Worm (Caenorhabditis elegans) whole organism, young adult: ENCODE measurements around the gene F31B12.3.

Experiments used
- B0035.1 ChIP-seq: sonication (generic microtip); optimal IDR thresholded peaks from 2 replicates; lab custom pipeline; 2016; ENCODE audit warnings: missing genetic modification characterization, mild to moderate bottlenecking, missing compliant biosample characterization, missing genotype, missing genetic modification reagents
- B0261.1 ChIP-seq: sonication (generic microtip); optimal IDR thresholded peaks from 2 replicates; lab custom pipeline; 2016; ENCODE audit warnings: mild to moderate bottlenecking, missing genetic modification characterization, moderate library complexity, missing compliant biosample characterization
- B0336.3 ChIP-seq: fragments of 200-800 bp; sonication (Bioruptor generic); IDR thresholded peaks from 2 replicates; pipeline ENCODE4 v1.3.6; 2022; ENCODE audit warnings: missing genetic modification characterization, missing compliant biosample characterization
- C06A6.2 ChIP-seq: fragments of 200-800 bp; sonication (Bioruptor generic); conservative IDR thresholded peaks from 2 replicates; pipeline ENCODE4 v1.3.6; 2022; ENCODE audit warnings: missing genetic modification characterization, missing compliant biosample characterization
- D2030.7 ChIP-seq: fragments of 200-800 bp; sonication (Bioruptor generic); IDR thresholded peaks from 2 replicates; pipeline ENCODE4 v1.3.6; 2022; ENCODE audit warnings: missing genetic modification reagents, missing genetic modification characterization, missing compliant biosample characterization
- F10E7.11 ChIP-seq: sonication (generic microtip); optimal IDR thresholded peaks from 2 replicates; lab custom pipeline; 2017; ENCODE audit warnings: mild to moderate bottlenecking, missing genetic modification characterization, moderate library complexity, missing compliant biosample characterization
- F22D6.2 ChIP-seq: sonication (generic microtip); optimal IDR thresholded peaks from 2 replicates; lab custom pipeline; 2016; ENCODE audit warnings: mild to moderate bottlenecking, missing genetic modification characterization, missing compliant biosample characterization
- F23B12.7 ChIP-seq: sonication (generic microtip); optimal IDR thresholded peaks from 2 replicates; lab custom pipeline; 2017; ENCODE audit warnings: missing genetic modification characterization, mild to moderate bottlenecking, missing compliant biosample characterization, antibody characterized with exemption, moderate library complexity; ENCODE audit not compliant: insufficient read depth
- F33H1.4 ChIP-seq: fragments of 200-800 bp; sonication (Bioruptor generic); IDR thresholded peaks from 2 replicates; pipeline ENCODE4 v1.3.6; 2022; ENCODE audit warnings: missing genetic modification reagents, missing genetic modification characterization, missing compliant biosample characterization
- F39B2.1 ChIP-seq: fragments of 200-800 bp; sonication (Bioruptor generic); IDR thresholded peaks from 2 replicates; pipeline ENCODE4 v1.3.6; 2022; ENCODE audit warnings: missing genetic modification reagents, missing genetic modification characterization, missing compliant biosample characterization
- F52B5.7 ChIP-seq: sonication (generic microtip); optimal IDR thresholded peaks from 2 replicates; lab custom pipeline; 2016; ENCODE audit warnings: mild to moderate bottlenecking, missing genetic modification characterization, missing compliant biosample characterization
- Y56A3A.18 ChIP-seq: fragments of 200-800 bp; sonication (Bioruptor generic); IDR thresholded peaks from 2 replicates; pipeline ENCODE4 v1.3.6; 2022; ENCODE audit warnings: missing genetic modification reagents, missing genetic modification characterization, missing compliant biosample characterization
- ama-1 ChIP-seq, 3 experiments: fragments of 150-350 bp in 1 of 3; sonication (generic microtip) in 2 of 3; optimal IDR thresholded peaks; 2 replicates each; lab custom pipeline; 2014 to 2018; ENCODE audit warnings: missing biosample characterization in 2 of 3, missing genetic modification characterization in 2 of 3, missing genetic modification reagents in 2 of 3
- aptf-2 ChIP-seq: fragments of 200-800 bp; sonication (Bioruptor generic); conservative IDR thresholded peaks from 2 replicates; pipeline ENCODE4 v1.3.6; 2022; ENCODE audit warnings: missing genetic modification reagents, missing genetic modification characterization, missing compliant biosample characterization
- aptf-3 ChIP-seq: fragments of 200-800 bp; sonication (Bioruptor generic); IDR thresholded peaks from 2 replicates; pipeline ENCODE4 v1.3.6; 2022; ENCODE audit warnings: missing genetic modification characterization, missing compliant biosample characterization
- attf-3 ChIP-seq: fragments of 200-800 bp; sonication (Bioruptor generic); conservative IDR thresholded peaks from 2 replicates; pipeline ENCODE4 v1.3.6; 2022; ENCODE audit warnings: missing genetic modification reagents, missing genetic modification characterization, missing compliant biosample characterization
- attf-5 ChIP-seq: fragments of 200-800 bp; sonication (Bioruptor generic); optimal IDR thresholded peaks from 2 replicates; lab custom pipeline; 2018; ENCODE audit warnings: mild to moderate bottlenecking, missing genetic modification characterization, missing compliant biosample characterization
- cebp-2 ChIP-seq: fragments of 200-800 bp; sonication (Bioruptor generic); IDR thresholded peaks from 2 replicates; pipeline ENCODE4 v1.3.6; 2022; ENCODE audit warnings: missing genetic modification characterization, missing compliant biosample characterization
- ceh-58 ChIP-seq: fragments of 200-800 bp; sonication (Bioruptor generic); IDR thresholded peaks from 2 replicates; pipeline ENCODE4 v1.3.6; 2022; ENCODE audit warnings: missing genetic modification characterization, missing compliant biosample characterization
- ceh-91 ChIP-seq: fragments of 200-800 bp; sonication (Bioruptor generic); IDR thresholded peaks from 2 replicates; pipeline ENCODE4 v1.3.6; 2022; ENCODE audit warnings: missing genetic modification reagents, missing genetic modification characterization, missing compliant biosample characterization
- chd-7 ChIP-seq: sonication (generic microtip); optimal IDR thresholded peaks from 2 replicates; lab custom pipeline; 2016; ENCODE audit warnings: mild to moderate bottlenecking, missing genetic modification characterization, moderate library complexity, missing compliant biosample characterization
- dox-1 ChIP-seq: fragments of 200-800 bp; sonication (Bioruptor generic); IDR thresholded peaks from 2 replicates; pipeline ENCODE4 v1.3.6; 2022; ENCODE audit warnings: missing genetic modification reagents, missing genetic modification characterization, missing compliant biosample characterization
- gei-17 ChIP-seq: fragments of 200-800 bp; sonication (Bioruptor generic); optimal IDR thresholded peaks from 2 replicates; lab custom pipeline; 2018; ENCODE audit warnings: mild to moderate bottlenecking, missing genetic modification characterization, missing compliant biosample characterization
- hmg-1.2 ChIP-seq: fragments of 200-800 bp; sonication (Bioruptor generic); IDR thresholded peaks from 2 replicates; pipeline ENCODE4 v1.3.6; 2022; ENCODE audit warnings: missing genetic modification reagents, missing genetic modification characterization, missing compliant biosample characterization
- hrde-1 ChIP-seq: sonication (generic microtip); optimal IDR thresholded peaks from 2 replicates; lab custom pipeline; 2016; ENCODE audit warnings: missing genetic modification characterization, mild to moderate bottlenecking, missing compliant biosample characterization, moderate library complexity, missing genotype, missing genetic modification reagents, borderline replicate concordance
- hsf-1 ChIP-seq: fragments of 200-800 bp; sonication (Bioruptor generic); IDR thresholded peaks from 2 replicates; pipeline ENCODE4 v1.3.6; 2022; ENCODE audit warnings: missing genetic modification reagents, missing genetic modification characterization, missing compliant biosample characterization
- let-607 ChIP-seq, 2 experiments: fragments of 200-800 bp in 1 of 2; sonication (Bioruptor generic) in 1 of 2; sonication (generic microtip) in 1 of 2; optimal IDR thresholded peaks; 2 replicates each; lab custom pipeline; 2016 to 2018; ENCODE audit warnings: mild to moderate bottlenecking in 2 of 2, missing compliant biosample characterization in 2 of 2, missing genetic modification characterization in 2 of 2, moderate library complexity in 2 of 2, missing genotype in 1 of 2
- lin-26 ChIP-seq: fragments of 200-800 bp; sonication (Bioruptor generic); IDR thresholded peaks from 2 replicates; pipeline ENCODE4 v1.3.6; 2022; ENCODE audit warnings: missing genetic modification reagents, missing genetic modification characterization, missing compliant biosample characterization
- lin-35 ChIP-seq, 3 experiments: fragments of 150-350 bp in 2 of 3; sonication (generic microtip) in 1 of 3; optimal IDR thresholded peaks; 2 replicates each; lab custom pipeline; 2014 to 2018; ENCODE audit warnings: missing biosample characterization in 3 of 3, missing genetic modification characterization in 3 of 3, missing genetic modification reagents in 3 of 3
- lin-40 ChIP-seq: sonication (generic microtip); optimal IDR thresholded peaks from 2 replicates; lab custom pipeline; 2016; ENCODE audit warnings: missing genetic modification characterization, mild to moderate bottlenecking, missing compliant biosample characterization, missing genotype, missing genetic modification reagents
- lsy-27 ChIP-seq: sonication (generic microtip); optimal IDR thresholded peaks from 2 replicates; lab custom pipeline; 2017; ENCODE audit warnings: missing genetic modification characterization, mild to moderate bottlenecking, missing compliant biosample characterization, antibody characterized with exemption, missing genotype, borderline replicate concordance; ENCODE audit not compliant: insufficient read depth
- mcd-1 ChIP-seq: fragments of 200-800 bp; sonication (Bioruptor generic); IDR thresholded peaks from 2 replicates; pipeline ENCODE4 v1.3.6; 2022; ENCODE audit warnings: missing genetic modification reagents, missing genetic modification characterization, missing compliant biosample characterization
- rec-8 ChIP-seq, 2 experiments: sonication (generic microtip); optimal IDR thresholded peaks; 2 replicates each; lab custom pipeline; 2016; ENCODE audit warnings: mild to moderate bottlenecking in 2 of 2, missing genetic modification characterization in 2 of 2, missing genetic modification reagents in 2 of 2, missing genotype in 2 of 2, missing biosample characterization in 1 of 2, missing compliant biosample characterization in 1 of 2, moderate library complexity in 1 of 2
- snpc-1.1 ChIP-seq: sonication (generic microtip); optimal IDR thresholded peaks from 2 replicates; lab custom pipeline; 2017; ENCODE audit warnings: missing genetic modification characterization, mild to moderate bottlenecking, missing compliant biosample characterization, antibody characterized with exemption, moderate library complexity, missing genotype, missing genetic modification reagents; ENCODE audit not compliant: insufficient read depth
- snpc-1.3 ChIP-seq: sonication (generic microtip); optimal IDR thresholded peaks from 2 replicates; lab custom pipeline; 2017; ENCODE audit warnings: missing genetic modification characterization, mild to moderate bottlenecking, missing compliant biosample characterization, antibody characterized with exemption, moderate library complexity, missing genotype, missing genetic modification reagents; ENCODE audit not compliant: insufficient read depth
- snpc-4 ChIP-seq, 5 experiments: fragments of 150-350 bp in 1 of 5; sonication (generic microtip) in 4 of 5; optimal IDR thresholded peaks; 2 replicates each; lab custom pipeline; 2014 to 2018; ENCODE audit warnings: missing genetic modification characterization in 5 of 5, missing biosample characterization in 3 of 5, antibody characterized with exemption in 2 of 5, mild to moderate bottlenecking in 2 of 5, missing compliant biosample characterization in 2 of 5, missing genotype in 2 of 5, moderate library complexity in 2 of 5, missing genetic modification reagents in 1 of 5
- tbp1 ChIP-seq: fragments of 200-800 bp; sonication (Bioruptor generic); optimal IDR thresholded peaks from 2 replicates; lab custom pipeline; 2018; ENCODE audit warnings: mild to moderate bottlenecking, missing genetic modification characterization, missing compliant biosample characterization
- tbx-9 ChIP-seq: sonication (generic microtip); optimal IDR thresholded peaks from 2 replicates; lab custom pipeline; 2016; ENCODE audit warnings: borderline replicate concordance, missing genetic modification characterization, inconsistent platforms, missing compliant biosample characterization
- tlf-1 ChIP-seq: fragments of 200-800 bp; sonication (Bioruptor generic); optimal IDR thresholded peaks from 2 replicates; lab custom pipeline; 2018; ENCODE audit warnings: mild to moderate bottlenecking, missing genetic modification characterization, missing compliant biosample characterization
- unc-130 ChIP-seq: sonication (generic microtip); optimal IDR thresholded peaks from 2 replicates; lab custom pipeline; 2016; ENCODE audit warnings: missing genetic modification reagents, missing genetic modification characterization, missing compliant biosample characterization
- xnd-1 ChIP-seq: sonication (generic microtip); optimal IDR thresholded peaks from 2 replicates; lab custom pipeline; 2016; ENCODE audit warnings: missing genotype, missing genetic modification reagents, missing genetic modification characterization, missing compliant biosample characterization
- zim-3 ChIP-seq: sonication (generic microtip); optimal IDR thresholded peaks from 2 replicates; lab custom pipeline; 2017; ENCODE audit warnings: mild to moderate bottlenecking, missing genetic modification characterization, moderate library complexity, missing compliant biosample characterization
- ztf-22 ChIP-seq: fragments of 200-800 bp; sonication (Bioruptor generic); optimal IDR thresholded peaks from 2 replicates; lab custom pipeline; 2018; ENCODE audit warnings: mild to moderate bottlenecking, missing genetic modification characterization, moderate library complexity, missing compliant biosample characterization
- ztf-26 ChIP-seq: sonication (generic microtip); optimal IDR thresholded peaks from 2 replicates; lab custom pipeline; 2017; ENCODE audit warnings: missing genetic modification characterization, missing compliant biosample characterization
- ztf-3 ChIP-seq: fragments of 200-800 bp; sonication (Bioruptor generic); optimal IDR thresholded peaks from 2 replicates; lab custom pipeline; 2018; ENCODE audit warnings: mild to moderate bottlenecking, missing genetic modification characterization, missing compliant biosample characterization

The F31B12.3 gene

ce11 chrX:10770988-10771496 is 49.4 kb downstream of the F31B12.3 start (continued):
- TF ChIP-seq ceh-58 (GFP tag; lab: Robert Waterston, UW), result no peak
- TF ChIP-seq snpc-1.1, result no peak
- peak; percentile 84 for TF ChIP-seq lin-40 (tag; lab: Kevin White, UChicago)
- TF ChIP-seq dox-1, result peak; percentile 57
- peak; percentile 31 for TF ChIP-seq gei-17 (GFP tag; lab: Kevin White, UChicago)
- peak; percentile 71 for TF ChIP-seq F22D6.2 (tag; lab: Kevin White, UChicago)
- TF ChIP-seq xnd-1, result no peak
- 0 out of 2 replicates have a peak, but pooled peaks have one; percentile 25 for TF ChIP-seq mcd-1 (GFP tag; lab: Robert Waterston, UW)
- no peak for TF ChIP-seq attf-3 (GFP tag; lab: Robert Waterston, UW)
- peak; percentile 74 for TF ChIP-seq attf-5 (GFP tag; lab: Kevin White, UChicago)
- TF ChIP-seq cebp-2 (GFP tag; lab: Robert Waterston, UW), result no peak
- TF ChIP-seq tbx-9 (tag; lab: Kevin White, UChicago), result no peak
- TF ChIP-seq aptf-3 (GFP tag; lab: Robert Waterston, UW), result no peak
- TF ChIP-seq chd-7 (tag; lab: Kevin White, UChicago), result peak; percentile 59
- peak; percentile 21 for TF ChIP-seq F23B12.7
- TF ChIP-seq ztf-22 (GFP tag; lab: Kevin White, UChicago), result peak; percentile 42
- TF ChIP-seq unc-130 (GFP tag; lab: Kevin White, UChicago), result no peak
- TF ChIP-seq B0336.3 (GFP tag; lab: Robert Waterston, UW), result peak; percentile 59; the same call in 1 of the 2 replicates
- TF ChIP-seq lsy-27 (tag; lab: Kevin White, UChicago), result no peak
- TF ChIP-seq hrde-1, result no peak
- TF ChIP-seq B0035.1 (tag; lab: Kevin White, UChicago), result no peak
- no peak for TF ChIP-seq snpc-4 (GFP tag; optimal IDR thresholded peaks at IDR 0.05; lab: Kevin White, UChicago)
- TF ChIP-seq snpc-4 (tag; optimal IDR thresholded peaks at IDR 0.05; lab: Kevin White, UChicago), result peak in 3 of 4 experiments; percentile 30 to 43 (median 34)
- no peak for TF ChIP-seq hsf-1 (GFP tag; lab: Robert Waterston, UW)
- no peak for TF ChIP-seq let-607 (tag; optimal IDR thresholded peaks at IDR 0.05; lab: Kevin White, UChicago)
- no peak for TF ChIP-seq F52B5.7
- no peak for TF ChIP-seq Y56A3A.18 (GFP tag; lab: Robert Waterston, UW)
- no peak for TF ChIP-seq D2030.7 (GFP tag; lab: Robert Waterston, UW)
- no peak for TF ChIP-seq snpc-1.3 (tag; lab: Kevin White, UChicago)
- no peak for TF ChIP-seq aptf-2
- TF ChIP-seq rec-8 (tag; optimal IDR thresholded peaks at IDR 0.05; lab: Kevin White, UChicago), result no peak
- no peak for TF ChIP-seq B0261.1 (tag; lab: Kevin White, UChicago)
- TF ChIP-seq lin-35 (GFP tag; optimal IDR thresholded peaks at IDR 0.05; lab: Kevin White, UChicago), result peak in 1 of 3 experiments; percentile 78
- TF ChIP-seq F10E7.11, result no peak
- peak; percentile 49 for TF ChIP-seq tbp1 (GFP tag; lab: Kevin White, UChicago)
- no peak for TF ChIP-seq ceh-91 (GFP tag; lab: Robert Waterston, UW)
- peak; percentile 61; the same call in 1 of the 2 replicates for TF ChIP-seq lin-26 (GFP tag; lab: Robert Waterston, UW)
- TF ChIP-seq hmg-1.2 (GFP tag; lab: Robert Waterston, UW), result peak; percentile 54; the same call in 1 of the 2 replicates
- TF ChIP-seq F33H1.4 (GFP tag; lab: Robert Waterston, UW), result no peak
- no peak for TF ChIP-seq F39B2.1 (GFP tag; lab: Robert Waterston, UW)
- no peak for TF ChIP-seq ama-1 (optimal IDR thresholded peaks at IDR 0.05; lab: Kevin White, UChicago)
- no peak for TF ChIP-seq ama-1 (GFP tag; optimal IDR thresholded peaks at IDR 0.05; lab: Kevin White, UChicago)
- TF ChIP-seq C06A6.2 (GFP tag; lab: Robert Waterston, UW), result peak; percentile 75
- no peak for TF ChIP-seq ztf-3
- peak; percentile 66 for TF ChIP-seq ztf-26 (tag; lab: Kevin White, UChicago)
- no peak for TF ChIP-seq zim-3 (tag; lab: Kevin White, UChicago)
- no peak for TF ChIP-seq tlf-1 (GFP tag; lab: Kevin White, UChicago)
